Worm (Caenorhabditis elegans) whole organism, young adult: ENCODE data around the gene npr-28.

Experiments used
- F49E8.2 ChIP-seq: sonication (generic microtip); optimal IDR thresholded peaks from 3 replicates; lab custom pipeline; 2017; ENCODE audit warnings: missing genetic modification characterization, mild to moderate bottlenecking, missing compliant biosample characterization, antibody characterized with exemption, moderate library complexity; ENCODE audit not compliant: insufficient read depth
- ama-1 ChIP-seq, 3 experiments: fragments of 150-350 bp in 1 of 3; sonication (generic microtip) in 2 of 3; optimal IDR thresholded peaks; 2 replicates each; lab custom pipeline; 2014 to 2018; ENCODE audit warnings: missing biosample characterization in 2 of 3, missing genetic modification characterization in 2 of 3, missing genetic modification reagents in 2 of 3
- atf-7 ChIP-seq: sonication (generic microtip); optimal IDR thresholded peaks from 2 replicates; lab custom pipeline; 2017; ENCODE audit warnings: mild to moderate bottlenecking, missing genetic modification characterization, missing compliant biosample characterization
- cebp-1 ChIP-seq, 2 experiments: fragments of 200-800 bp in 1 of 2; sonication (Bioruptor generic) in 1 of 2; sonication (generic microtip) in 1 of 2; IDR thresholded peaks in 1 of 2; optimal IDR thresholded peaks in 1 of 2; 2 replicates each; pipeline versions ENCODE4 v1.3.6 to Lab custom; 2017 to 2022; ENCODE audit warnings: missing compliant biosample characterization in 2 of 2, missing genetic modification characterization in 2 of 2, mild to moderate bottlenecking in 1 of 2, missing genetic modification reagents in 1 of 2, moderate library complexity in 1 of 2
- ceh-100 ChIP-seq: fragments of 200-800 bp; sonication (Bioruptor generic); IDR thresholded peaks from 2 replicates; pipeline ENCODE4 v1.3.6; 2022; ENCODE audit warnings: missing genetic modification reagents, missing genetic modification characterization, missing compliant biosample characterization
- him-1 ChIP-seq: sonication (generic microtip); optimal IDR thresholded peaks from 2 replicates; lab custom pipeline; 2016; ENCODE audit warnings: missing genotype, missing genetic modification reagents, missing genetic modification characterization, missing compliant biosample characterization
- madf-10 ChIP-seq: sonication (generic microtip); optimal IDR thresholded peaks from 2 replicates; lab custom pipeline; 2016; ENCODE audit warnings: mild to moderate bottlenecking, missing genetic modification characterization, missing compliant biosample characterization
- madf-3 ChIP-seq: fragments of 200-800 bp; sonication (Bioruptor generic); IDR thresholded peaks from 2 replicates; pipeline ENCODE4 v1.3.6; 2022; ENCODE audit warnings: missing genetic modification reagents, missing genetic modification characterization, missing compliant biosample characterization
- rcor-1 ChIP-seq: fragments of 200-800 bp; sonication (Bioruptor generic); IDR thresholded peaks from 2 replicates; pipeline ENCODE4 v1.3.6; 2022; ENCODE audit warnings: missing genetic modification reagents, missing genetic modification characterization, missing compliant biosample characterization
- unc-62 ChIP-seq: fragments of 150-350 bp; optimal IDR thresholded peaks from 2 replicates; lab custom pipeline; 2014; ENCODE audit warnings: missing biosample characterization, missing genetic modification reagents, missing genetic modification characterization
- ztf-22 ChIP-seq: fragments of 200-800 bp; sonication (Bioruptor generic); optimal IDR thresholded peaks from 2 replicates; lab custom pipeline; 2018; ENCODE audit warnings: mild to moderate bottlenecking, missing genetic modification characterization, moderate library complexity, missing compliant biosample characterization
- ztf-28 ChIP-seq: fragments of 200-800 bp; sonication (Bioruptor generic); IDR thresholded peaks from 2 replicates; pipeline ENCODE4 v1.3.6; 2022; ENCODE audit warnings: missing genetic modification reagents, missing genetic modification characterization, missing compliant biosample characterization

- TF ChIP-seq madf-3 (GFP tag; lab: Robert Waterston, UW) (no peak), unc-62 (GFP tag; lab: Kevin White, UChicago) (no peak), ceh-100 (GFP tag; lab: Robert Waterston, UW) (no peak), madf-10 (tag; lab: Kevin White, UChicago) (no peak), him-1 (no peak), cebp-1 (GFP tag; IDR thresholded peaks at IDR 0.05; lab: Robert Waterston, UW) (no peak), cebp-1 (tag; optimal IDR thresholded peaks at IDR 0.05; lab: Kevin White, UChicago) (no peak), ztf-28 (GFP tag; lab: Robert Waterston, UW) (no peak), atf-7 (tag; lab: Kevin White, UChicago) (no peak), ztf-22 (GFP tag; lab: Kevin White, UChicago) (no peak), F49E8.2 (tag; lab: Kevin White, UChicago) (no peak), ama-1 (optimal IDR thresholded peaks at IDR 0.05; lab: Kevin White, UChicago) (no peak), ama-1 (GFP tag; optimal IDR thresholded peaks at IDR 0.05; lab: Kevin White, UChicago) (no peak), rcor-1 (GFP tag; lab: Robert Waterston, UW) (no peak)
These were observed 23.1 kb downstream of the npr-28 start, which contains the start of gene F55E10.4 for ce11 chrX:8327800-8328199.
